Worm (Caenorhabditis elegans): ENCODE measurements around the gene K06H7.8.

ce11 chrIII:8085355-8085754 lies 12.7 kb downstream of the K06H7.8 start, which contains the start of the genes K06H7.7 and grp-1:
- TF ChIP-seq dpl-1 (GFP tag; optimal IDR thresholded peaks at IDR 0.05) (peak; percentile 67 to 77 (median 76)), nhr-77 (tag; optimal IDR thresholded peaks at IDR 0.05) (no peak), mep-1 (tag; optimal IDR thresholded peaks at IDR 0.05) (peak; percentile 85), fos-1 (tag; optimal IDR thresholded peaks at IDR 0.05) (peak; percentile 6), nhr-85 (tag) (peak; percentile 78), skn-1 (tag; optimal IDR thresholded peaks at IDR 0.05) (peak; percentile 64)
